Fruit fly (Drosophila melanogaster): Measurements from ENCODE around the gene Dip-B.

dm6 chr3R:13794666-13795055, 12.6 kb downstream of the Dip-B start:
- TF ChIP-seq CG34422 (GFP tag; IDR thresholded peaks at IDR 0.05), result no peak
- TF ChIP-seq CG8359 (GFP tag; optimal IDR thresholded peaks at IDR 0.05; ENCODE audit: borderline replicate concordance), result no peak
- TF ChIP-seq CG4424 (GFP tag; optimal IDR thresholded peaks at IDR 0.05), result no peak
- TF ChIP-seq gsb-n (tag; optimal IDR thresholded peaks at IDR 0.05), result no peak
- no peak for TF ChIP-seq Rx (GFP tag; IDR thresholded peaks at IDR 0.05)
- TF ChIP-seq Nf-YA (GFP tag; IDR thresholded peaks at IDR 0.05), result no peak

All from whole organism, embryonic.